Worm (Caenorhabditis elegans) whole organism, late embryonic: ENCODE data around the gene tbc-16.

ENCODE experiments used
- C38D4.7 ChIP-seq: fragments of 200-800 bp; sonication (Bioruptor generic); optimal IDR thresholded peaks from 2 replicates; lab custom pipeline; 2018; ENCODE audit warnings: mild to moderate bottlenecking, missing genetic modification characterization, moderate library complexity, missing compliant biosample characterization
- elt-2 ChIP-seq: sonication (generic microtip); optimal IDR thresholded peaks from 2 replicates; lab custom pipeline; 2016; ENCODE audit warnings: missing genetic modification reagents, missing genetic modification characterization, missing compliant biosample characterization
- hlh-8 ChIP-seq: sonication (generic microtip); optimal IDR thresholded peaks from 2 replicates; lab custom pipeline; 2016; ENCODE audit warnings: missing genotype, missing genetic modification characterization, missing compliant biosample characterization
- pat-9 ChIP-seq: fragments of 200-800 bp; sonication (Bioruptor generic); optimal IDR thresholded peaks from 2 replicates; lab custom pipeline; 2018; ENCODE audit warnings: mild to moderate bottlenecking, missing genetic modification characterization, moderate library complexity, missing compliant biosample characterization
- pha-4 ChIP-seq: fragments of 150-350 bp; optimal IDR thresholded peaks from 2 replicates; lab custom pipeline; 2018; ENCODE audit warnings: missing biosample characterization, missing genetic modification reagents, missing genetic modification characterization
- sox-4 ChIP-seq: sonication (generic microtip); optimal IDR thresholded peaks from 2 replicates; lab custom pipeline; 2017; ENCODE audit warnings: mild to moderate bottlenecking, missing genetic modification characterization, inconsistent platforms, missing compliant biosample characterization

ce11 chrX:5919097-5919496 lies 22.0 kb downstream of the tbc-16 start, which contains the start of gene capa-1:
- TF ChIP-seq elt-2 (tag; lab: Kevin White, UChicago) (no peak), pha-4 (tag; lab: Kevin White, UChicago) (no peak), sox-4 (tag; lab: Kevin White, UChicago) (no peak), C38D4.7 (GFP tag; lab: Kevin White, UChicago) (no peak), pat-9 (tag; lab: Kevin White, UChicago) (no peak), hlh-8 (tag; lab: Kevin White, UChicago) (no peak)
